Worm (Caenorhabditis elegans) whole organism, L4/young adult: ENCODE data around the gene nhx-3.

Experiments
- W03F9.2 ChIP-seq: fragments of 150-350 bp; optimal IDR thresholded peaks from 2 replicates; lab custom pipeline; 2014; ENCODE audit warnings: missing biosample characterization, missing genetic modification characterization
- dao-5 ChIP-seq: sonication (generic microtip); optimal IDR thresholded peaks from 2 replicates; lab custom pipeline; 2016; ENCODE audit warnings: missing genotype, missing genetic modification characterization, moderate library complexity, missing compliant biosample characterization
- him-1 ChIP-seq: sonication (generic microtip); optimal IDR thresholded peaks from 2 replicates; lab custom pipeline; 2016; ENCODE audit warnings: missing genotype, missing genetic modification reagents, missing genetic modification characterization, missing compliant biosample characterization

- TF ChIP-seq dao-5 (no peak), him-1 (tag; lab: Kevin White, UChicago) (no peak), W03F9.2 (no peak)
Measured at ce11 chrV:7524447-7524846, 20.9 kb downstream of the nhx-3 start, which contains the start of gene C54F6.20.
